Fruit fly (Drosophila melanogaster) whole organism, embryonic: ENCODE results near the gene RpS2.

ENCODE experiments used
- ATbp ChIP-seq: fragments of 200-800 bp; sonication (Bioruptor generic); optimal IDR thresholded peaks from 2 replicates; lab custom pipeline; 2017; ENCODE audit warnings: missing biosample characterization, mild to moderate bottlenecking, missing genetic modification characterization, missing genetic modification reagents
- B-H1 ChIP-seq: fragments of 200-800 bp; sonication (Bioruptor generic); IDR thresholded peaks from 3 replicates; pipeline ENCODE4 v1.3.6; 2022; ENCODE audit warnings: missing biosample characterization, missing genetic modification characterization
- CG10209 ChIP-seq: fragments of 200-800 bp; sonication (Bioruptor generic); optimal IDR thresholded peaks from 3 replicates; lab custom pipeline; 2017; ENCODE audit warnings: missing biosample characterization, mild to moderate bottlenecking, missing genetic modification characterization, missing genetic modification reagents
- CG1024 ChIP-seq: fragments of 200-800 bp; sonication (Bioruptor generic); IDR thresholded peaks from 2 replicates; pipeline ENCODE4 v1.3.6; 2022; ENCODE audit warnings: missing biosample characterization, missing genetic modification characterization
- CG10462 ChIP-seq: fragments of 200-800 bp; sonication (Bioruptor generic); optimal IDR thresholded peaks from 2 replicates; lab custom pipeline; 2016; ENCODE audit warnings: missing biosample characterization, missing genetic modification characterization
- CG10654 ChIP-seq: fragments of 200-800 bp; sonication (Bioruptor generic); optimal IDR thresholded peaks from 2 replicates; lab custom pipeline; 2016; ENCODE audit warnings: missing biosample characterization, missing genetic modification characterization
- CG11696 ChIP-seq: fragments of 200-800 bp; sonication (Bioruptor generic); IDR thresholded peaks from 2 replicates; pipeline ENCODE4 v1.3.6; 2022; ENCODE audit warnings: missing biosample characterization, missing genetic modification characterization
- CG12942 ChIP-seq: fragments of 200-800 bp; sonication (Bioruptor generic); optimal IDR thresholded peaks from 3 replicates; lab custom pipeline; 2016; ENCODE audit warnings: missing biosample characterization, missing genetic modification characterization
- CG13123 ChIP-seq: fragments of 200-800 bp; sonication (Bioruptor generic); optimal IDR thresholded peaks from 2 replicates; lab custom pipeline; 2016; ENCODE audit warnings: missing biosample characterization, missing genetic modification characterization
- CG14441 ChIP-seq: fragments of 200-800 bp; sonication (Bioruptor generic); IDR thresholded peaks from 2 replicates; pipeline ENCODE4 v1.3.6; 2022; ENCODE audit warnings: missing biosample characterization, missing genetic modification characterization
- CG15514 ChIP-seq: fragments of 200-800 bp; sonication (Bioruptor generic); optimal IDR thresholded peaks from 3 replicates; lab custom pipeline; 2017; ENCODE audit warnings: missing biosample characterization, missing genetic modification characterization, mild to moderate bottlenecking, moderate library complexity, missing genetic modification reagents
- CG17328 ChIP-seq: fragments of 200-800 bp; sonication (Bioruptor generic); IDR thresholded peaks from 2 replicates; pipeline ENCODE4 v1.3.6; 2022; ENCODE audit warnings: missing biosample characterization, missing genetic modification characterization
- CG17385 ChIP-seq: fragments of 200-800 bp; sonication (Bioruptor generic); optimal IDR thresholded peaks from 3 replicates; lab custom pipeline; 2018; ENCODE audit warnings: missing biosample characterization, mild to moderate bottlenecking, missing genetic modification characterization
- CG17829 ChIP-seq: fragments of 200-800 bp; optimal IDR thresholded peaks from 2 replicates; lab custom pipeline; 2019; ENCODE audit warnings: missing biosample characterization, mild to moderate bottlenecking, missing genetic modification characterization, moderate library complexity
- CG18262 ChIP-seq: fragments of 200-800 bp; optimal IDR thresholded peaks from 3 replicates; lab custom pipeline; 2019; ENCODE audit warnings: missing biosample characterization, mild to moderate bottlenecking, missing genetic modification characterization, moderate library complexity
- CG31224 ChIP-seq: fragments of 200-800 bp; sonication (Bioruptor generic); IDR thresholded peaks from 2 replicates; pipeline ENCODE4 v1.3.6; 2022; ENCODE audit warnings: missing biosample characterization, missing genetic modification characterization
- CG42726 ChIP-seq: fragments of 200-800 bp; sonication (Bioruptor generic); IDR thresholded peaks from 2 replicates; pipeline ENCODE4 v1.3.6; 2022; ENCODE audit warnings: missing biosample characterization, missing genetic modification characterization; ENCODE audit not compliant: partially characterized antibody
- CG5245 ChIP-seq: fragments of 200-800 bp; sonication (Bioruptor generic); optimal IDR thresholded peaks from 3 replicates; lab custom pipeline; 2016; ENCODE audit warnings: missing biosample characterization, missing genetic modification characterization
- CG6791 ChIP-seq: fragments of 200-800 bp; sonication (Bioruptor generic); IDR thresholded peaks from 3 replicates; pipeline ENCODE4 v1.3.6; 2022; ENCODE audit warnings: missing biosample characterization, missing genetic modification characterization; ENCODE audit not compliant: partially characterized antibody
- CG7745 ChIP-seq: fragments of 200-800 bp; sonication (Bioruptor generic); optimal IDR thresholded peaks from 2 replicates; lab custom pipeline; 2018; ENCODE audit warnings: missing biosample characterization, mild to moderate bottlenecking, missing genetic modification characterization, moderate library complexity
- CG7839 ChIP-seq: fragments of 200-800 bp; sonication (Bioruptor generic); optimal IDR thresholded peaks from 3 replicates; lab custom pipeline; 2018; ENCODE audit warnings: missing biosample characterization, mild to moderate bottlenecking, missing genetic modification characterization, moderate library complexity
- CG9932 ChIP-seq: fragments of 200-800 bp; sonication (Bioruptor generic); IDR thresholded peaks from 2 replicates; pipeline ENCODE4 v1.3.6; 2022; ENCODE audit warnings: missing biosample characterization, missing genetic modification characterization
- CTCF ChIP-seq: fragments of 200-800 bp; sonication (Bioruptor generic); optimal IDR thresholded peaks from 2 replicates; lab custom pipeline; 2017; ENCODE audit warnings: missing biosample characterization, mild to moderate bottlenecking, missing genetic modification characterization, moderate library complexity
- D ChIP-seq, 2 experiments: fragments of 200-800 bp in 1 of 2; fragments of >200 bp in 1 of 2; sonication (Bioruptor generic) in 1 of 2; optimal IDR thresholded peaks; 2 replicates in 1 of 2; 3 replicates in 1 of 2; lab custom pipeline; 2017; ENCODE audit warnings: mild to moderate bottlenecking in 1 of 2, missing biosample characterization in 1 of 2, missing genetic modification characterization in 1 of 2, missing genetic modification reagents in 1 of 2
- Dll ChIP-seq: fragments of 200-800 bp; sonication (Bioruptor generic); IDR thresholded peaks from 4 replicates; pipeline ENCODE4 v1.3.6; 2022; ENCODE audit warnings: missing biosample characterization, missing genetic modification characterization; ENCODE audit not compliant: partially characterized antibody
- Gsc ChIP-seq: fragments of 200-800 bp; sonication (Bioruptor generic); IDR thresholded peaks from 2 replicates; pipeline ENCODE4 v1.3.6; 2022; ENCODE audit warnings: missing biosample characterization, missing genetic modification characterization
- Hr78 ChIP-seq, 2 experiments: fragments of 200-800 bp in 1 of 2; fragments of >200 bp in 1 of 2; sonication (Bioruptor generic) in 1 of 2; optimal IDR thresholded peaks; 2 replicates each; lab custom pipeline; 2017 to 2019; ENCODE audit warnings: missing biosample characterization in 2 of 2, missing genetic modification characterization in 2 of 2, mild to moderate bottlenecking in 1 of 2, moderate library complexity in 1 of 2
- Lhr ChIP-seq: fragments of 200-800 bp; sonication (Bioruptor generic); optimal IDR thresholded peaks from 3 replicates; lab custom pipeline; 2017; ENCODE audit warnings: mild to moderate bottlenecking, missing biosample characterization, missing genetic modification reagents, missing genetic modification characterization
- Lpt ChIP-seq: fragments of >200 bp; optimal IDR thresholded peaks from 2 replicates; lab custom pipeline; 2018; ENCODE audit warnings: missing biosample characterization, missing genetic modification characterization
- MBD-R2 ChIP-seq: fragments of 200-800 bp; sonication (Bioruptor generic); IDR thresholded peaks from 2 replicates; pipeline ENCODE4 v1.3.6; 2022; ENCODE audit warnings: missing biosample characterization, missing genetic modification characterization
- Mrtf ChIP-seq: fragments of 200-800 bp; sonication (Bioruptor generic); IDR thresholded peaks from 3 replicates; pipeline ENCODE4 v1.3.6; 2022; ENCODE audit warnings: missing biosample characterization, missing genetic modification characterization
- NK7.1 ChIP-seq: fragments of 200-800 bp; sonication (Bioruptor generic); optimal IDR thresholded peaks from 3 replicates; lab custom pipeline; 2016; ENCODE audit warnings: missing biosample characterization, missing genetic modification characterization
- Nf-YA ChIP-seq: fragments of 200-800 bp; sonication (Bioruptor generic); IDR thresholded peaks from 2 replicates; pipeline ENCODE4 v1.3.6; 2022; ENCODE audit warnings: missing biosample characterization, missing genetic modification characterization
- NfI ChIP-seq: fragments of 200-800 bp; sonication (Bioruptor generic); optimal IDR thresholded peaks from 3 replicates; lab custom pipeline; 2018; ENCODE audit warnings: missing biosample characterization, mild to moderate bottlenecking, missing genetic modification characterization, moderate library complexity
- Oli ChIP-seq: fragments of 200-800 bp; sonication (Bioruptor generic); optimal IDR thresholded peaks from 2 replicates; lab custom pipeline; 2018; ENCODE audit warnings: missing biosample characterization, mild to moderate bottlenecking, missing genetic modification characterization, moderate library complexity
- Opbp ChIP-seq: fragments of 200-800 bp; sonication (Bioruptor generic); IDR thresholded peaks from 3 replicates; pipeline ENCODE4 v1.3.6; 2022; ENCODE audit warnings: missing biosample characterization, missing genetic modification characterization; ENCODE audit not compliant: partially characterized antibody
- ase ChIP-seq: fragments of 200-800 bp; sonication (Bioruptor generic); IDR thresholded peaks from 3 replicates; pipeline ENCODE4 v1.3.6; 2022; ENCODE audit warnings: missing biosample characterization, missing genetic modification characterization
- disco-r ChIP-seq: fragments of 200-800 bp; sonication (Bioruptor generic); optimal IDR thresholded peaks from 2 replicates; lab custom pipeline; 2016; ENCODE audit warnings: missing biosample characterization, missing genetic modification characterization
- dm ChIP-seq: fragments of 200-800 bp; sonication (Bioruptor generic); optimal IDR thresholded peaks from 3 replicates; lab custom pipeline; 2016; ENCODE audit warnings: missing biosample characterization, missing genetic modification characterization
- dmrt99B ChIP-seq: fragments of 200-800 bp; sonication (Bioruptor generic); optimal IDR thresholded peaks from 2 replicates; lab custom pipeline; 2018; ENCODE audit warnings: missing biosample characterization, mild to moderate bottlenecking, missing genetic modification characterization, moderate library complexity
- en ChIP-seq: fragments of 200-800 bp; sonication (Bioruptor generic); optimal IDR thresholded peaks from 2 replicates; lab custom pipeline; 2016; ENCODE audit warnings: missing biosample characterization, missing genetic modification characterization
- esg ChIP-seq: fragments of 200-800 bp; sonication (Bioruptor generic); conservative IDR thresholded peaks from 2 replicates; pipeline ENCODE4 v1.3.6; 2022; ENCODE audit warnings: missing biosample characterization, missing genetic modification characterization
- gcm2 ChIP-seq: fragments of 200-800 bp; sonication (Bioruptor generic); optimal IDR thresholded peaks from 2 replicates; lab custom pipeline; 2016; ENCODE audit warnings: missing biosample characterization, missing genetic modification characterization
- her ChIP-seq: fragments of 200-800 bp; sonication (Bioruptor generic); optimal IDR thresholded peaks from 2 replicates; lab custom pipeline; 2016; ENCODE audit warnings: missing biosample characterization, missing genetic modification characterization
- knrl ChIP-seq: fragments of 200-800 bp; sonication (Bioruptor generic); IDR thresholded peaks from 3 replicates; pipeline ENCODE4 v1.3.6; 2022; ENCODE audit warnings: missing biosample characterization, missing genetic modification characterization; ENCODE audit not compliant: partially characterized antibody
- lbe ChIP-seq: fragments of 200-800 bp; sonication (Bioruptor generic); optimal IDR thresholded peaks from 2 replicates; lab custom pipeline; 2016; ENCODE audit warnings: missing biosample characterization, mild to moderate bottlenecking, missing genetic modification characterization
- mam ChIP-seq: fragments of 200-800 bp; sonication (Bioruptor generic); optimal IDR thresholded peaks from 3 replicates; lab custom pipeline; 2016; ENCODE audit warnings: missing biosample characterization, missing genetic modification characterization
- pfk ChIP-seq: fragments of 200-800 bp; sonication (Bioruptor generic); optimal IDR thresholded peaks from 2 replicates; lab custom pipeline; 2018; ENCODE audit warnings: missing biosample characterization, mild to moderate bottlenecking, missing genetic modification characterization, moderate library complexity
- repo ChIP-seq: fragments of 200-800 bp; sonication (Bioruptor generic); optimal IDR thresholded peaks from 2 replicates; lab custom pipeline; 2016; ENCODE audit warnings: missing biosample characterization, missing genetic modification characterization
- tna ChIP-seq: fragments of 200-800 bp; sonication (Bioruptor generic); IDR thresholded peaks from 2 replicates; pipeline ENCODE4 v1.3.6; 2022; ENCODE audit warnings: missing biosample characterization, missing genetic modification characterization; ENCODE audit not compliant: partially characterized antibody
- toy ChIP-seq: fragments of 200-800 bp; sonication (Bioruptor generic); IDR thresholded peaks from 2 replicates; pipeline ENCODE4 v1.3.6; 2022; ENCODE audit warnings: missing biosample characterization, missing genetic modification characterization
- yki ChIP-seq: fragments of >200 bp; optimal IDR thresholded peaks from 3 replicates; lab custom pipeline; 2018

RpS2 gene

dm6 chr2L:9943521-9943920 is 46.2 kb upstream of the RpS2 start (continued):
- TF ChIP-seq NK7.1 (GFP tag; lab: Kevin White, UChicago): no peak
- TF ChIP-seq MBD-R2 (GFP tag; lab: Robert Waterston, UW): no peak
- no peak for TF ChIP-seq en (GFP tag; lab: Kevin White, UChicago)
- no peak for TF ChIP-seq Lpt (GFP tag; lab: Kevin White, UChicago)
- no peak for TF ChIP-seq CG5245 (GFP tag; lab: Kevin White, UChicago)
- TF ChIP-seq CG1024 (GFP tag; lab: Robert Waterston, UW): no peak
- TF ChIP-seq knrl (GFP tag; lab: Robert Waterston, UW): no peak
- TF ChIP-seq toy (GFP tag; lab: Robert Waterston, UW): no peak
- no peak for TF ChIP-seq dm (GFP tag; lab: Kevin White, UChicago)
- TF ChIP-seq CG42726 (GFP tag; lab: Robert Waterston, UW): no peak
- no peak for TF ChIP-seq Dll (GFP tag; lab: Robert Waterston, UW)
- no peak for TF ChIP-seq CG11696 (GFP tag; lab: Robert Waterston, UW)
- no peak for TF ChIP-seq CG10209 (GFP tag; lab: Kevin White, UChicago)
- no peak for TF ChIP-seq Nf-YA
- TF ChIP-seq CG14441 (GFP tag; lab: Robert Waterston, UW): no peak
- no peak for TF ChIP-seq CG12942 (GFP tag; lab: Kevin White, UChicago)
- TF ChIP-seq CG9932 (GFP tag; lab: Robert Waterston, UW): no peak
- no peak for TF ChIP-seq CG7745 (tag; lab: Kevin White, UChicago)
- no peak for TF ChIP-seq Lhr (GFP tag; lab: Kevin White, UChicago)
- no peak for TF ChIP-seq Mrtf (GFP tag; lab: Robert Waterston, UW)
- TF ChIP-seq ATbp (GFP tag; lab: Kevin White, UChicago): no peak
- peak; percentile 14 for TF ChIP-seq CG7839 (tag; lab: Kevin White, UChicago)
- TF ChIP-seq Hr78 (GFP tag; optimal IDR thresholded peaks at IDR 0.05; lab: Kevin White, UChicago): no peak
- TF ChIP-seq CG15514: peak; percentile 15
- no peak for TF ChIP-seq CG17829 (tag; lab: Kevin White, UChicago)
- no peak for TF ChIP-seq yki (lab: Kevin White, UChicago)
- TF ChIP-seq CG17328 (GFP tag; lab: Robert Waterston, UW): no peak
- TF ChIP-seq CTCF (GFP tag; lab: Kevin White, UChicago): no peak
- TF ChIP-seq Gsc (GFP tag; lab: Robert Waterston, UW): no peak
- no peak for TF ChIP-seq gcm2 (GFP tag; lab: Kevin White, UChicago)
- TF ChIP-seq dmrt99B (tag; lab: Kevin White, UChicago): no peak
- TF ChIP-seq her (GFP tag; lab: Kevin White, UChicago): peak; percentile 18
- TF ChIP-seq esg (GFP tag; lab: Robert Waterston, UW): no peak
- TF ChIP-seq CG18262 (tag; lab: Kevin White, UChicago): no peak
- TF ChIP-seq mam (GFP tag; lab: Kevin White, UChicago): peak; percentile 50
- TF ChIP-seq CG13123 (GFP tag; lab: Kevin White, UChicago): no peak
- no peak for TF ChIP-seq CG10462 (GFP tag; lab: Kevin White, UChicago)
- TF ChIP-seq Oli (tag; lab: Kevin White, UChicago): no peak
- no peak for TF ChIP-seq B-H1
- no peak for TF ChIP-seq disco-r (GFP tag; lab: Kevin White, UChicago)
- TF ChIP-seq repo: no peak
- peak; percentile 4 for TF ChIP-seq CG17385 (GFP tag; lab: Kevin White, UChicago)
- no peak for TF ChIP-seq CG6791 (GFP tag; lab: Robert Waterston, UW)
- no peak for TF ChIP-seq CG31224
- TF ChIP-seq D (optimal IDR thresholded peaks at IDR 0.05; lab: Kevin White, UChicago): no peak
- no peak for TF ChIP-seq D (GFP tag; optimal IDR thresholded peaks at IDR 0.05; lab: Kevin White, UChicago)
- TF ChIP-seq Opbp (GFP tag; lab: Robert Waterston, UW): no peak
- TF ChIP-seq lbe (GFP tag; lab: Kevin White, UChicago): no peak
- no peak for TF ChIP-seq ase
- no peak for TF ChIP-seq CG10654 (GFP tag; lab: Kevin White, UChicago)
- no peak for TF ChIP-seq tna (GFP tag; lab: Robert Waterston, UW)
- TF ChIP-seq NfI: peak; percentile 23
- TF ChIP-seq pfk (GFP tag; lab: Kevin White, UChicago): no peak
